Fruit fly (Drosophila melanogaster): Measurements from ENCODE around the gene MagR.

DNA sequence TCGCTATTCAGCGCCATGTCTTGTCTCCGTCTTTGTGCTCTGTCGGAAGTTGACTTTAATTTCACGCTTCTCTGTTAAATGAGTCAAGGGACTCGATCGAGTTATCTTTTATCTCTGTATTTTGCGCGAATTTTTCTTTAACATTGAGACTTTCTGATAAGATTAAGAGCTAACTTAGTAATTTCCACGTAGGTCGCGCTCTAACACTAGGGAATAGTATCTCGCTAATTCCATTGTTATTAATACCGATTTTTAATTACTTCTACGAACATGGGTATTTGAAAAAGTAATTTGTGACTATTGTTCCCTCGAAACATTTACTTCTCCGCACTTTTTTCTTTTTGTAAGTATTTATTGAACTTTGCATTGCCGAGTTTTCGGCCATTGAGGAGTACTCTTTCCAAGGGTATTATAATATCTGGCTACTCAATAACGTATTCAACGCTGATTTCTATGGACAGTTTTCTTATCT lies 32.4 kb downstream of the MagR start, which contains the start of gene CG8952:
- TF ChIP-seq Scr (GFP tag; IDR thresholded peaks at IDR 0.05; ENCODE audit: partially characterized antibody) (no peak), abd-A (tag; optimal IDR thresholded peaks at IDR 0.05) (no peak)

Measured in whole organism, embryonic.